Worm (Caenorhabditis elegans) whole organism, late embryonic: ENCODE measurements around the gene B0228.9.

Experiments
- C38D4.7 ChIP-seq: fragments of 200-800 bp; sonication (Bioruptor generic); optimal IDR thresholded peaks from 2 replicates; lab custom pipeline; 2018; ENCODE audit warnings: mild to moderate bottlenecking, missing genetic modification characterization, moderate library complexity, missing compliant biosample characterization
- F13H6.1 ChIP-seq: sonication (generic microtip); optimal IDR thresholded peaks from 2 replicates; lab custom pipeline; 2016; ENCODE audit warnings: missing genetic modification characterization, missing compliant biosample characterization
- K02D7.2 ChIP-seq: sonication (generic microtip); optimal IDR thresholded peaks from 2 replicates; lab custom pipeline; 2017; ENCODE audit warnings: mild to moderate bottlenecking, missing genetic modification characterization, missing compliant biosample characterization
- T23F11.4 ChIP-seq: fragments of 200-800 bp; sonication (Bioruptor generic); optimal IDR thresholded peaks from 2 replicates; lab custom pipeline; 2018; ENCODE audit warnings: mild to moderate bottlenecking, missing genetic modification characterization, missing compliant biosample characterization
- Y22D7AL.16 ChIP-seq: sonication (generic microtip); optimal IDR thresholded peaks from 2 replicates; lab custom pipeline; 2016; ENCODE audit warnings: missing genetic modification characterization, missing compliant biosample characterization
- ahr-1 ChIP-seq: sonication (generic microtip); optimal IDR thresholded peaks from 2 replicates; lab custom pipeline; 2016; ENCODE audit warnings: missing genetic modification characterization, missing compliant biosample characterization
- ama-1 ChIP-seq: fragments of 150-350 bp; optimal IDR thresholded peaks from 2 replicates; lab custom pipeline; 2014
- ceh-18 ChIP-seq: sonication (generic microtip); optimal IDR thresholded peaks from 2 replicates; lab custom pipeline; 2016; ENCODE audit warnings: missing genetic modification characterization, missing compliant biosample characterization
- ceh-2 ChIP-seq: sonication (generic microtip); optimal IDR thresholded peaks from 2 replicates; lab custom pipeline; 2016; ENCODE audit warnings: missing genotype, missing genetic modification characterization, missing compliant biosample characterization
- ceh-22 ChIP-seq: sonication (generic microtip); optimal IDR thresholded peaks from 2 replicates; lab custom pipeline; 2017; ENCODE audit warnings: missing biosample characterization, missing genetic modification characterization
- ceh-24 ChIP-seq: sonication (generic microtip); optimal IDR thresholded peaks from 2 replicates; lab custom pipeline; 2016; ENCODE audit warnings: mild to moderate bottlenecking, missing genetic modification characterization, missing compliant biosample characterization
- ceh-30 ChIP-seq: fragments of 150-350 bp; optimal IDR thresholded peaks from 2 replicates; lab custom pipeline; 2014; ENCODE audit warnings: missing biosample characterization, missing genetic modification characterization
- ceh-31 ChIP-seq: sonication (generic microtip); optimal IDR thresholded peaks from 2 replicates; lab custom pipeline; 2016; ENCODE audit warnings: missing genetic modification characterization, missing compliant biosample characterization
- ceh-34 ChIP-seq: sonication (generic microtip); optimal IDR thresholded peaks from 2 replicates; lab custom pipeline; 2016; ENCODE audit warnings: mild to moderate bottlenecking, missing genetic modification characterization, missing compliant biosample characterization
- ceh-48 ChIP-seq: sonication (generic microtip); optimal IDR thresholded peaks from 2 replicates; lab custom pipeline; 2016; ENCODE audit warnings: missing genetic modification characterization, inconsistent platforms, missing compliant biosample characterization
- ceh-6 ChIP-seq: fragments of 200-800 bp; sonication (Bioruptor generic); optimal IDR thresholded peaks from 2 replicates; lab custom pipeline; 2018; ENCODE audit warnings: mild to moderate bottlenecking, missing genetic modification characterization, missing compliant biosample characterization
- ceh-9 ChIP-seq: sonication (generic microtip); optimal IDR thresholded peaks from 2 replicates; lab custom pipeline; 2016; ENCODE audit warnings: mild to moderate bottlenecking, missing genetic modification characterization, inconsistent platforms, missing compliant biosample characterization
- elt-4 ChIP-seq: sonication (generic microtip); optimal IDR thresholded peaks from 2 replicates; lab custom pipeline; 2016; ENCODE audit warnings: missing genetic modification characterization, missing compliant biosample characterization
- fkh-10 ChIP-seq: fragments of 150-350 bp; optimal IDR thresholded peaks from 2 replicates; lab custom pipeline; 2014; ENCODE audit warnings: missing biosample characterization, missing genetic modification reagents, missing genetic modification characterization
- fkh-6 ChIP-seq: sonication (generic microtip); optimal IDR thresholded peaks from 2 replicates; lab custom pipeline; 2016; ENCODE audit warnings: missing genetic modification characterization, missing compliant biosample characterization
- gmeb-2 ChIP-seq: sonication (generic microtip); optimal IDR thresholded peaks from 2 replicates; lab custom pipeline; 2016; ENCODE audit warnings: missing genetic modification characterization, inconsistent platforms, missing compliant biosample characterization
- hlh-13 ChIP-seq: fragments of 200-800 bp; sonication (Bioruptor generic); optimal IDR thresholded peaks from 2 replicates; lab custom pipeline; 2018; ENCODE audit warnings: mild to moderate bottlenecking, missing genetic modification characterization, missing compliant biosample characterization
- hlh-30 ChIP-seq: sonication (generic microtip); optimal IDR thresholded peaks from 2 replicates; lab custom pipeline; 2017; ENCODE audit warnings: antibody characterized with exemption, missing genetic modification characterization, missing compliant biosample characterization; ENCODE audit not compliant: insufficient read depth
- hlh-8 ChIP-seq: sonication (generic microtip); optimal IDR thresholded peaks from 2 replicates; lab custom pipeline; 2016; ENCODE audit warnings: missing genotype, missing genetic modification characterization, missing compliant biosample characterization
- lim-6 ChIP-seq: sonication (generic microtip); optimal IDR thresholded peaks from 2 replicates; lab custom pipeline; 2016; ENCODE audit warnings: missing genetic modification characterization, missing compliant biosample characterization
- madf-2 ChIP-seq: sonication (generic microtip); optimal IDR thresholded peaks from 2 replicates; lab custom pipeline; 2017; ENCODE audit warnings: missing genetic modification characterization, missing compliant biosample characterization
- nfya-1 ChIP-seq: sonication (generic microtip); optimal IDR thresholded peaks from 2 replicates; lab custom pipeline; 2017; ENCODE audit warnings: missing genetic modification characterization, mild to moderate bottlenecking, missing compliant biosample characterization, antibody characterized with exemption, moderate library complexity
- nhr-11 ChIP-seq: fragments of 150-350 bp; optimal IDR thresholded peaks from 2 replicates; lab custom pipeline; 2014; ENCODE audit warnings: missing biosample characterization, missing genetic modification characterization
- npax-4 ChIP-seq: sonication (generic microtip); optimal IDR thresholded peaks from 2 replicates; lab custom pipeline; 2016; ENCODE audit warnings: missing genetic modification characterization, missing compliant biosample characterization
- pag-3 ChIP-seq: sonication (generic microtip); optimal IDR thresholded peaks from 2 replicates; lab custom pipeline; 2016; ENCODE audit warnings: missing compliant biosample characterization, missing genetic modification characterization, borderline replicate concordance
- pha-4 ChIP-seq: fragments of 150-350 bp; optimal IDR thresholded peaks from 2 replicates; lab custom pipeline; 2018; ENCODE audit warnings: missing biosample characterization, missing genetic modification reagents, missing genetic modification characterization
- rnt-1 ChIP-seq: sonication (generic microtip); optimal IDR thresholded peaks from 2 replicates; lab custom pipeline; 2016; ENCODE audit warnings: missing genetic modification characterization, missing compliant biosample characterization
- sdc-2 ChIP-seq: sonication (generic microtip); optimal IDR thresholded peaks from 2 replicates; lab custom pipeline; 2016; ENCODE audit warnings: missing genotype, missing genetic modification characterization, missing compliant biosample characterization
- sox-2 ChIP-seq: fragments of 200-800 bp; sonication (Bioruptor generic); IDR thresholded peaks from 2 replicates; pipeline ENCODE4 v1.3.6; 2022; ENCODE audit warnings: missing genetic modification reagents, missing genetic modification characterization, missing compliant biosample characterization
- sox-4 ChIP-seq: sonication (generic microtip); optimal IDR thresholded peaks from 2 replicates; lab custom pipeline; 2017; ENCODE audit warnings: mild to moderate bottlenecking, missing genetic modification characterization, inconsistent platforms, missing compliant biosample characterization
- tbx-2 ChIP-seq: sonication (generic microtip); optimal IDR thresholded peaks from 2 replicates; lab custom pipeline; 2016; ENCODE audit warnings: missing genetic modification characterization, missing compliant biosample characterization
- tbx-7 ChIP-seq: sonication (generic microtip); optimal IDR thresholded peaks from 2 replicates; lab custom pipeline; 2016; ENCODE audit warnings: missing genotype, missing genetic modification characterization, missing compliant biosample characterization
- unc-42 ChIP-seq: sonication (generic microtip); optimal IDR thresholded peaks from 2 replicates; lab custom pipeline; 2016; ENCODE audit warnings: missing genotype, missing genetic modification characterization, missing compliant biosample characterization
- unc-55 ChIP-seq: sonication (generic microtip); optimal IDR thresholded peaks from 2 replicates; lab custom pipeline; 2017; ENCODE audit warnings: missing biosample characterization, missing genetic modification reagents, missing genetic modification characterization
- ztf-16 ChIP-seq: sonication (generic microtip); optimal IDR thresholded peaks from 2 replicates; lab custom pipeline; 2017; ENCODE audit warnings: missing genetic modification characterization, missing compliant biosample characterization

The B0228.9 gene

DNA sequence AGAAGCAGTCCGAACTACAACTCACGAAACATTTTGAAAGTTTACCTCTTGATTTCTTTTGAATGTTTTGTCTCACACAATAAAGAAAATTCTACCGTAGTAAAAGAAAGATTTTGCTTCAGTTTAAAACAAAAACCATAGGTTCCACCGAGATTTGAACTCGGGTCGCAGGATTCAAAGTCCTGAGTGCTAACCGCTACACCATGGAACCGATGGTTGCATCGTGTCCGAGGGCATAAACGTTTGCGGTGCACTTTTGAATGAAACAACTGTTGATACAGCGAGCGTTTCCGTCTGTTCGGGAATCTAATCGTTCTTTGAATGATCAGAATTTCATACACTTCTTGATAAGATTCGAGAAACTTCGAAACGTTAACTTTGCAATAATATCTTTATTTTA, 6.7 kb downstream of the B0228.9 start (continued):
- TF ChIP-seq tbx-2 (no peak), madf-2 (tag; lab: Kevin White, UChicago) (no peak), pha-4 (tag; lab: Kevin White, UChicago) (no peak), elt-4 (tag; lab: Kevin White, UChicago) (no peak)

DNA sequence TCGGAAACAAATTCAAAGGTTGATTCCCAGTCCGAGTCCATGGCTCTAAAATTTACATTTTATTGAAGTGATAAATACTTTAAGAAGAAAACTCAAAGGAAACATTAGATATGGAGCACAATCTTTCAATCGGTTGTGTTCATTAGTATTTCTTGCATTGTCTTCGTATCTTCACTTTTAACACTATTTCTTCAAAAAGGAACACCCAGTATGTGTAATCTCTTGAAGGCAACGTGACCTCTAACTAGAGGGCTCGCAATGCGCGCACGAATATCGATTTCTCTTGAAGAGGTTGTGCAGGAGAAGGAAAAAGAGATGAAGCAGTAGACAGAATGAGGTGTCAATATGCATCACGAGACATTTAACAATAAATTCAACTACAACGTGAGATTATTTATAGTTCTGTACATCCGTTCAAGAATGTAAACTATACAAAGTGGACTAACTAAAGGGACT, 8.3 kb downstream of the B0228.9 start, which contains the start of the genes B0228.6 and B0228.1:
TSS of gene B0228.6 (minus strand) at position 51 of the 456 bp plus-strand sequence.
TSS of gene B0228.1 (plus strand) at position 228 of the 456 bp plus-strand sequence.
- TF ChIP-seq hlh-30 (tag; lab: Kevin White, UChicago) (peak; percentile 76), ceh-48 (tag; lab: Kevin White, UChicago) (peak; percentile 96), npax-4 (no peak), unc-42 (peak; percentile 27), tbx-2 (peak; percentile 24), unc-55 (GFP tag; lab: Kevin White, UChicago) (peak; percentile 55), nfya-1 (peak; percentile 26), tbx-7 (tag; lab: Kevin White, UChicago) (no peak)

DNA sequence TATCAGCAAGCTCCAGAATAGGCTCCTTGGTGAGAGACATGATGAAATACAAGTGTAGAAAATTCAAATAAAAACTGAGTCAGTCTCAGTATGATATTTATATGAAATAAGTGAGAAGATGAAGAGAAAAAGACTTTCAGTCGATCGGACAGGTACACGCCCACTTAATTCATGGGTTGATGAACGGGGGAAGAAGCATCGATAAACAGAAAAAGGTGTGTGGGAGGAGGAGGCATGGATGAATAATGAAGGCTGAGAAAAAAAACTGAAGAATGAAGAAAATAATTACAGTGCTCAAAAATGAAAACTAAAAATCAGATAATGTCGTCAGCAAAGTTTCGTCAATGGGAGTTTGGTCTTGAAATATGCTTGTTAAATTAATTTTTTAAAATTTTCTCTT, 10.0 kb downstream of the B0228.9 start, which contains the start of gene trx-1:
TSS of gene trx-1 (minus strand) at position 101 of the 400 bp plus-strand sequence.
- TF ChIP-seq ahr-1 = no peak
- no peak for TF ChIP-seq ceh-2 (tag; lab: Kevin White, UChicago)
- no peak for TF ChIP-seq unc-42
- no peak for TF ChIP-seq C38D4.7 (GFP tag; lab: Kevin White, UChicago)
- TF ChIP-seq ama-1 (lab: Kevin White, UChicago) = no peak
- TF ChIP-seq ceh-18 (tag; lab: Kevin White, UChicago) = no peak
- TF ChIP-seq fkh-10 = no peak
- TF ChIP-seq ceh-6 (GFP tag; lab: Kevin White, UChicago) = no peak
- no peak for TF ChIP-seq sox-4 (tag; lab: Kevin White, UChicago)
- no peak for TF ChIP-seq hlh-13
- no peak for TF ChIP-seq gmeb-2 (tag; lab: Kevin White, UChicago)
- TF ChIP-seq T23F11.4 (GFP tag; lab: Kevin White, UChicago) = no peak
- no peak for TF ChIP-seq npax-4
- TF ChIP-seq ceh-30 (tag; lab: Kevin White, UChicago) = no peak
- no peak for TF ChIP-seq ztf-16 (tag; lab: Kevin White, UChicago)
- TF ChIP-seq Y22D7AL.16 (tag; lab: Kevin White, UChicago) = no peak
- TF ChIP-seq F13H6.1 (tag; lab: Kevin White, UChicago) = no peak
- TF ChIP-seq ceh-9 (tag; lab: Kevin White, UChicago) = no peak
- TF ChIP-seq nhr-11 (tag; lab: Kevin White, UChicago) = no peak
- TF ChIP-seq K02D7.2 (tag; lab: Kevin White, UChicago) = no peak

DNA sequence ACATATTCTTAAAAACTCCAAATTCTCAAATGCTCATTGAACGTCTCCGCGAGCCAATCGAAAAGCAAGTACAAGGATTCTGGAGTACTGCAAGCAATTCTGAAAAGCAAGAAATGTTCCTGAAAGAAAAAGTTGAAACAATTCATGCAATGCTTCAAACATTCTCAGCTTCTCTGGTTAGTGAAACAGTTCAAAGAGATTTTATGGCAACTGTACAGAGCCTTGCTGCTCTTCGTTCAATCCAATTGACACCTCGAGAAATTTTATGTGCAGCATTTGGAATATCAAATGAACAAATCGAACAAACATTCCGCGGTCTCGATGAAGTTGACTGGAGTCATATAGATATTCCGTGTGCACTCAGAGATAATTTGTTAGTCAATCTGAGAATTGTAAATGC, 26.7 kb downstream of the B0228.9 start:
- no peak for TF ChIP-seq lim-6 (tag; lab: Kevin White, UChicago)
- no peak for TF ChIP-seq fkh-10
- TF ChIP-seq npax-4 = no peak
- TF ChIP-seq fkh-6 = no peak
- TF ChIP-seq madf-2 (tag; lab: Kevin White, UChicago) = no peak
- no peak for TF ChIP-seq ceh-31
- TF ChIP-seq nhr-11 (tag; lab: Kevin White, UChicago) = no peak
- no peak for TF ChIP-seq ceh-34
- TF ChIP-seq ceh-24 = no peak

DNA sequence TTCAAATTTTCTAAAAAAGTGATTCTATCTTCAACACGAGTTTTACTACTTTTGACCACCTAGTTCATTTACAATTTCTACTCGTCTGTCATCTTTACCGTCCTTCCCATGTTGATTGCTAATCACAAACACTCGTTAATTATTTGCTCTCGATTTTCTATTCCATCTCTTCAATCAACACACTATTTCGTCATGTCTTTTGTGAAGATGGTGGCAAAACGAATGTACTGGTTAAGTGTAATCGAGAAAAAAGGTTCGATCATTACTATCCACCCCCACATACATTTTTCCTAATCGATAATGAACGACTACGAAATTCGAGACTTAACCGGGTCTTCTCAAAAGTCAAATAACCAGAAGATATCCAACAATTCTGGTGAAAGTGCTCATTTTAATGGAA, 38.9 kb downstream of the B0228.9 start, which contains the start of gene cpna-2:
TSS of gene cpna-2 (plus strand) at position 301 of the 400 bp plus-strand sequence.
- TF ChIP-seq ama-1 (lab: Kevin White, UChicago) (no peak), sdc-2 (tag; lab: Kevin White, UChicago) (no peak), ceh-30 (tag; lab: Kevin White, UChicago) (no peak), hlh-8 (no peak), ceh-2 (tag; lab: Kevin White, UChicago) (no peak), sox-2 (no peak), ceh-22 (tag; lab: Kevin White, UChicago) (no peak), pag-3 (no peak), ceh-9 (tag; lab: Kevin White, UChicago) (no peak), nfya-1 (no peak), ceh-34 (no peak), rnt-1 (tag; lab: Kevin White, UChicago) (no peak), hlh-13 (no peak), madf-2 (tag; lab: Kevin White, UChicago) (no peak), ztf-16 (tag; lab: Kevin White, UChicago) (no peak)
